Fruit fly (Drosophila melanogaster) whole organism, embryonic: ENCODE results near the gene Ir31a.

ENCODE experiments used
- Antp ChIP-seq: fragments of 200-800 bp; sonication (Bioruptor generic); optimal IDR thresholded peaks from 3 replicates; lab custom pipeline; 2016; ENCODE audit warnings: missing biosample characterization, missing genetic modification characterization
- BEAF-32 ChIP-seq: fragments of 200-800 bp; sonication (Bioruptor generic); optimal IDR thresholded peaks from 3 replicates; lab custom pipeline; 2017; ENCODE audit warnings: missing biosample characterization, missing genetic modification characterization, mild to moderate bottlenecking, moderate library complexity, missing genetic modification reagents
- CG10267 ChIP-seq: fragments of 200-800 bp; sonication (Bioruptor generic); optimal IDR thresholded peaks from 2 replicates; lab custom pipeline; 2018; ENCODE audit warnings: missing biosample characterization, mild to moderate bottlenecking, missing genetic modification characterization, moderate library complexity
- CG11560 ChIP-seq: fragments of 200-800 bp; sonication (Bioruptor generic); IDR thresholded peaks from 3 replicates; pipeline ENCODE4 v1.3.6; 2022; ENCODE audit warnings: missing biosample characterization, missing genetic modification characterization
- CG11696 ChIP-seq: fragments of 200-800 bp; sonication (Bioruptor generic); IDR thresholded peaks from 2 replicates; pipeline ENCODE4 v1.3.6; 2022; ENCODE audit warnings: missing biosample characterization, missing genetic modification characterization
- CG12391 ChIP-seq: fragments of 200-800 bp; sonication (Bioruptor generic); optimal IDR thresholded peaks from 3 replicates; lab custom pipeline; 2018; ENCODE audit warnings: missing biosample characterization, mild to moderate bottlenecking, missing genetic modification characterization, moderate library complexity
- CG13287 ChIP-seq: fragments of 200-800 bp; sonication (Bioruptor generic); IDR thresholded peaks from 2 replicates; pipeline ENCODE4 v1.3.6; 2022; ENCODE audit warnings: missing biosample characterization, missing genetic modification characterization; ENCODE audit not compliant: partially characterized antibody
- CG13296 ChIP-seq: fragments of 200-800 bp; sonication (Bioruptor generic); optimal IDR thresholded peaks from 3 replicates; lab custom pipeline; 2018; ENCODE audit warnings: missing biosample characterization, mild to moderate bottlenecking, missing genetic modification characterization
- CG14710 ChIP-seq: fragments of 200-800 bp; sonication (Bioruptor generic); optimal IDR thresholded peaks from 3 replicates; lab custom pipeline; 2019; ENCODE audit warnings: missing biosample characterization, mild to moderate bottlenecking, missing genetic modification characterization, moderate library complexity
- CG15514 ChIP-seq: fragments of 200-800 bp; sonication (Bioruptor generic); optimal IDR thresholded peaks from 3 replicates; lab custom pipeline; 2017; ENCODE audit warnings: missing biosample characterization, missing genetic modification characterization, mild to moderate bottlenecking, moderate library complexity, missing genetic modification reagents
- CG16813 ChIP-seq: fragments of 200-800 bp; sonication (Bioruptor generic); IDR thresholded peaks from 3 replicates; pipeline ENCODE4 v1.3.6; 2022; ENCODE audit warnings: missing biosample characterization, missing genetic modification characterization; ENCODE audit not compliant: partially characterized antibody
- CG17361 ChIP-seq: fragments of 200-800 bp; sonication (Bioruptor generic); IDR thresholded peaks from 3 replicates; pipeline ENCODE4 v1.3.6; 2022; ENCODE audit warnings: missing biosample characterization, missing genetic modification characterization
- CG17829 ChIP-seq: fragments of 200-800 bp; optimal IDR thresholded peaks from 2 replicates; lab custom pipeline; 2019; ENCODE audit warnings: missing biosample characterization, mild to moderate bottlenecking, missing genetic modification characterization, moderate library complexity
- CG18262 ChIP-seq: fragments of 200-800 bp; optimal IDR thresholded peaks from 3 replicates; lab custom pipeline; 2019; ENCODE audit warnings: missing biosample characterization, mild to moderate bottlenecking, missing genetic modification characterization, moderate library complexity
- CG2116 ChIP-seq: fragments of 200-800 bp; sonication (Bioruptor generic); optimal IDR thresholded peaks from 3 replicates; lab custom pipeline; 2018; ENCODE audit warnings: missing biosample characterization, mild to moderate bottlenecking, missing genetic modification characterization
- CG2712 ChIP-seq: fragments of 200-800 bp; optimal IDR thresholded peaks from 3 replicates; lab custom pipeline; 2019; ENCODE audit warnings: missing biosample characterization, mild to moderate bottlenecking, missing genetic modification characterization, moderate library complexity
- CG30020 ChIP-seq: fragments of 200-800 bp; optimal IDR thresholded peaks from 2 replicates; lab custom pipeline; 2019; ENCODE audit warnings: missing biosample characterization, mild to moderate bottlenecking, missing genetic modification characterization, moderate library complexity
- CG3407 ChIP-seq: fragments of 200-800 bp; sonication (Bioruptor generic); optimal IDR thresholded peaks from 2 replicates; lab custom pipeline; 2018; ENCODE audit warnings: missing biosample characterization, mild to moderate bottlenecking, missing genetic modification characterization
- CG42726 ChIP-seq: fragments of 200-800 bp; sonication (Bioruptor generic); IDR thresholded peaks from 2 replicates; pipeline ENCODE4 v1.3.6; 2022; ENCODE audit warnings: missing biosample characterization, missing genetic modification characterization; ENCODE audit not compliant: partially characterized antibody
- CG4820 ChIP-seq: fragments of 200-800 bp; sonication (Bioruptor generic); optimal IDR thresholded peaks from 3 replicates; lab custom pipeline; 2016; ENCODE audit warnings: missing biosample characterization, missing genetic modification characterization
- CG6791 ChIP-seq: fragments of 200-800 bp; sonication (Bioruptor generic); IDR thresholded peaks from 3 replicates; pipeline ENCODE4 v1.3.6; 2022; ENCODE audit warnings: missing biosample characterization, missing genetic modification characterization; ENCODE audit not compliant: partially characterized antibody
- CG8290 ChIP-seq, 3 experiments: fragments of 200-800 bp; sonication (Bioruptor generic); optimal IDR thresholded peaks; 2 replicates each; lab custom pipeline; 2016 to 2019; ENCODE audit warnings: missing biosample characterization in 3 of 3, missing genetic modification characterization in 3 of 3, mild to moderate bottlenecking in 2 of 3, moderate library complexity in 1 of 3
- Doc3 ChIP-seq: fragments of 200-800 bp; sonication (Bioruptor generic); IDR thresholded peaks from 3 replicates; pipeline ENCODE4 v1.3.6; 2022; ENCODE audit warnings: missing biosample characterization, missing genetic modification characterization; ENCODE audit not compliant: partially characterized antibody
- Dp ChIP-seq: fragments of 200-800 bp; sonication (Bioruptor generic); optimal IDR thresholded peaks from 2 replicates; lab custom pipeline; 2018; ENCODE audit warnings: missing biosample characterization, mild to moderate bottlenecking, missing genetic modification characterization, moderate library complexity
- Dref ChIP-seq: fragments of 200-800 bp; sonication (Bioruptor generic); IDR thresholded peaks from 2 replicates; pipeline ENCODE4 v1.3.6; 2022; ENCODE audit warnings: missing biosample characterization, missing genetic modification characterization
- Hmr ChIP-seq: fragments of 200-800 bp; sonication (Bioruptor generic); optimal IDR thresholded peaks from 3 replicates; lab custom pipeline; 2017; ENCODE audit warnings: mild to moderate bottlenecking, missing biosample characterization, missing genetic modification reagents, missing genetic modification characterization
- Hr3 ChIP-seq: fragments of 200-800 bp; sonication (Bioruptor generic); optimal IDR thresholded peaks from 3 replicates; lab custom pipeline; 2016; ENCODE audit warnings: missing biosample characterization, missing genetic modification characterization
- Sry-δ ChIP-seq: fragments of 200-800 bp; sonication (Bioruptor generic); optimal IDR thresholded peaks from 2 replicates; lab custom pipeline; 2016; ENCODE audit warnings: missing biosample characterization, missing genetic modification characterization
- Ssrp ChIP-seq: fragments of 200-800 bp; sonication (Bioruptor generic); optimal IDR thresholded peaks from 2 replicates; lab custom pipeline; 2018; ENCODE audit warnings: missing biosample characterization, mild to moderate bottlenecking, missing genetic modification characterization, moderate library complexity
- amos ChIP-seq: fragments of 200-800 bp; sonication (Bioruptor generic); IDR thresholded peaks from 2 replicates; pipeline ENCODE4 v1.3.6; 2022; ENCODE audit warnings: missing biosample characterization, missing genetic modification characterization; ENCODE audit not compliant: partially characterized antibody
- ase ChIP-seq: fragments of 200-800 bp; sonication (Bioruptor generic); IDR thresholded peaks from 3 replicates; pipeline ENCODE4 v1.3.6; 2022; ENCODE audit warnings: missing biosample characterization, missing genetic modification characterization
- chn ChIP-seq: fragments of 200-800 bp; sonication (Bioruptor generic); optimal IDR thresholded peaks from 2 replicates; lab custom pipeline; 2016; ENCODE audit warnings: missing biosample characterization, missing genetic modification characterization
- dmrt11E ChIP-seq: fragments of 200-800 bp; sonication (Bioruptor generic); optimal IDR thresholded peaks from 3 replicates; lab custom pipeline; 2018; ENCODE audit warnings: missing biosample characterization, mild to moderate bottlenecking, missing genetic modification characterization, moderate library complexity
- dmrt99B ChIP-seq: fragments of 200-800 bp; sonication (Bioruptor generic); optimal IDR thresholded peaks from 2 replicates; lab custom pipeline; 2018; ENCODE audit warnings: missing biosample characterization, mild to moderate bottlenecking, missing genetic modification characterization, moderate library complexity
- fd102C ChIP-seq: fragments of 200-800 bp; sonication (Bioruptor generic); optimal IDR thresholded peaks from 2 replicates; lab custom pipeline; 2018; ENCODE audit warnings: missing biosample characterization, mild to moderate bottlenecking, missing genetic modification characterization, moderate library complexity
- gcm2 ChIP-seq: fragments of 200-800 bp; sonication (Bioruptor generic); optimal IDR thresholded peaks from 2 replicates; lab custom pipeline; 2016; ENCODE audit warnings: missing biosample characterization, missing genetic modification characterization
- gem ChIP-seq: fragments of 200-800 bp; sonication (Bioruptor generic); optimal IDR thresholded peaks from 2 replicates; lab custom pipeline; 2019; ENCODE audit warnings: missing biosample characterization, mild to moderate bottlenecking, missing genetic modification characterization, moderate library complexity
- gsb-n ChIP-seq: fragments of 200-800 bp; sonication (Bioruptor generic); optimal IDR thresholded peaks from 3 replicates; lab custom pipeline; 2018; ENCODE audit warnings: missing biosample characterization, mild to moderate bottlenecking, missing genetic modification characterization
- inv ChIP-seq: fragments of 200-800 bp; sonication (Bioruptor generic); IDR thresholded peaks from 2 replicates; pipeline ENCODE4 v1.3.6; 2022; ENCODE audit warnings: missing biosample characterization, missing genetic modification characterization; ENCODE audit not compliant: partially characterized antibody
- knrl ChIP-seq: fragments of 200-800 bp; sonication (Bioruptor generic); IDR thresholded peaks from 3 replicates; pipeline ENCODE4 v1.3.6; 2022; ENCODE audit warnings: missing biosample characterization, missing genetic modification characterization; ENCODE audit not compliant: partially characterized antibody
- phol ChIP-seq: fragments of 200-800 bp; sonication (Bioruptor generic); optimal IDR thresholded peaks from 3 replicates; lab custom pipeline; 2018; ENCODE audit warnings: missing biosample characterization, mild to moderate bottlenecking, missing genetic modification characterization, moderate library complexity
- row ChIP-seq: fragments of 200-800 bp; sonication (Bioruptor generic); IDR thresholded peaks from 3 replicates; pipeline ENCODE4 v1.3.6; 2022; ENCODE audit warnings: missing biosample characterization, missing genetic modification characterization
- sens-2 ChIP-seq: fragments of 200-800 bp; sonication (Bioruptor generic); IDR thresholded peaks from 2 replicates; pipeline ENCODE4 v1.3.6; 2022; ENCODE audit warnings: missing biosample characterization, missing genetic modification characterization
- toy ChIP-seq: fragments of 200-800 bp; sonication (Bioruptor generic); IDR thresholded peaks from 2 replicates; pipeline ENCODE4 v1.3.6; 2022; ENCODE audit warnings: missing biosample characterization, missing genetic modification characterization
- trem ChIP-seq: fragments of 200-800 bp; optimal IDR thresholded peaks from 3 replicates; lab custom pipeline; 2019; ENCODE audit warnings: missing biosample characterization, mild to moderate bottlenecking, missing genetic modification characterization, moderate library complexity
- unc-4 ChIP-seq: fragments of 200-800 bp; sonication (Bioruptor generic); IDR thresholded peaks from 2 replicates; pipeline ENCODE4 v1.3.6; 2022; ENCODE audit warnings: missing biosample characterization, missing genetic modification characterization; ENCODE audit not compliant: partially characterized antibody
- unpg ChIP-seq: fragments of 200-800 bp; sonication (Bioruptor generic); optimal IDR thresholded peaks from 3 replicates; lab custom pipeline; 2018; ENCODE audit warnings: missing biosample characterization, mild to moderate bottlenecking, missing genetic modification characterization, moderate library complexity
- zen ChIP-seq: fragments of 200-800 bp; sonication (Bioruptor generic); optimal IDR thresholded peaks from 3 replicates; lab custom pipeline; 2018; ENCODE audit warnings: missing biosample characterization, mild to moderate bottlenecking, missing genetic modification characterization, moderate library complexity

Gene Ir31a

dm6 chr2L:10396488-10396824 is 8.9 kb upstream of the Ir31a start, which contains the start of gene Cnot4 (continued):
- no peak for TF ChIP-seq CG11696 (GFP tag; lab: Robert Waterston, UW)
- no peak for TF ChIP-seq Ssrp (tag; lab: Kevin White, UChicago)
- no peak for TF ChIP-seq Antp (GFP tag; lab: Kevin White, UChicago)
- peak; percentile 29 for TF ChIP-seq CG17829
- TF ChIP-seq CG10267 (tag; lab: Kevin White, UChicago) = peak; percentile 35
- peak; percentile 49; the same call in 1 of the 2 replicates for TF ChIP-seq amos
- TF ChIP-seq CG14710 = peak; percentile 63
- TF ChIP-seq CG13296 (GFP tag; lab: Kevin White, UChicago) = no peak
- TF ChIP-seq CG6791 = 0 out of 3 replicates have a peak, but pooled peaks have one; percentile 31
- TF ChIP-seq ase (GFP tag; lab: Robert Waterston, UW) = no peak
- TF ChIP-seq CG2712 (tag; lab: Kevin White, UChicago) = peak; percentile 36
- TF ChIP-seq CG18262 = peak; percentile 30
- TF ChIP-seq gem (tag; lab: Kevin White, UChicago) = peak; percentile 24
- peak; percentile 69 for TF ChIP-seq BEAF-32 (GFP tag; lab: Kevin White, UChicago)
- TF ChIP-seq CG11560 = peak; percentile 97
- peak; percentile 25 for TF ChIP-seq CG15514
- TF ChIP-seq chn (GFP tag; lab: Kevin White, UChicago) = no peak
- TF ChIP-seq gcm2 (GFP tag; lab: Kevin White, UChicago) = no peak
- peak; percentile 97 for TF ChIP-seq CG2116 (GFP tag; lab: Kevin White, UChicago)
- no peak for TF ChIP-seq sens-2 (GFP tag; lab: Robert Waterston, UW)
- no peak for TF ChIP-seq toy (GFP tag; lab: Robert Waterston, UW)
- TF ChIP-seq Hmr = no peak
- peak; percentile 38 for TF ChIP-seq trem (tag; lab: Kevin White, UChicago)
- peak; percentile 36 for TF ChIP-seq dmrt11E (tag; lab: Kevin White, UChicago)
- peak; percentile 47; the same call in 1 of the 3 replicates for TF ChIP-seq CG17361 (GFP tag; lab: Robert Waterston, UW)
- TF ChIP-seq CG30020 (tag; lab: Kevin White, UChicago) = peak; percentile 92
- TF ChIP-seq knrl (GFP tag; lab: Robert Waterston, UW) = peak; percentile 48; the same call in 2 of the 3 replicates
- peak; percentile 25 for TF ChIP-seq Hr3
- peak; percentile 71 for TF ChIP-seq Dref (GFP tag; lab: Robert Waterston, UW)
- 0 out of 2 replicates have a peak, but pooled peaks have one; percentile 12 for TF ChIP-seq CG42726 (GFP tag; lab: Robert Waterston, UW)
- peak; percentile 44; the same call in 1 of the 2 replicates for TF ChIP-seq CG13287 (GFP tag; lab: Robert Waterston, UW)
- TF ChIP-seq row (GFP tag; lab: Robert Waterston, UW) = peak; percentile 71
- peak; percentile 10 for TF ChIP-seq CG8290 (GFP tag; optimal IDR thresholded peaks at IDR 0.05; lab: Kevin White, UChicago)
- TF ChIP-seq CG8290 (tag; optimal IDR thresholded peaks at IDR 0.05; lab: Kevin White, UChicago) = no peak
- peak; percentile 16 for TF ChIP-seq zen (tag; lab: Kevin White, UChicago)
- no peak for TF ChIP-seq fd102C (GFP tag; lab: Kevin White, UChicago)
- peak; percentile 46; the same call in 1 of the 3 replicates for TF ChIP-seq CG16813 (GFP tag; lab: Robert Waterston, UW)
- peak; percentile 1 for TF ChIP-seq Dp (GFP tag; lab: Kevin White, UChicago)
- TF ChIP-seq unc-4 (GFP tag; lab: Robert Waterston, UW) = 0 out of 2 replicates have a peak, but pooled peaks have one; percentile 25
- TF ChIP-seq Doc3 (GFP tag; lab: Robert Waterston, UW) = peak; percentile 38; the same call in 1 of the 3 replicates
- no peak for TF ChIP-seq CG3407
- TF ChIP-seq dmrt99B (tag; lab: Kevin White, UChicago) = no peak
- TF ChIP-seq Sry-δ (GFP tag; lab: Kevin White, UChicago) = peak; percentile 61
- peak; percentile 33 for TF ChIP-seq CG12391 (tag; lab: Kevin White, UChicago)
- TF ChIP-seq CG4820 (GFP tag; lab: Kevin White, UChicago) = no peak
- TF ChIP-seq inv (GFP tag; lab: Robert Waterston, UW) = 0 out of 2 replicates have a peak, but pooled peaks have one; percentile 30
- TF ChIP-seq gsb-n (tag; lab: Kevin White, UChicago) = peak; percentile 44
- TF ChIP-seq unpg (GFP tag; lab: Kevin White, UChicago) = no peak
- TF ChIP-seq phol = peak; percentile 23
